Fruit fly (Drosophila melanogaster) whole organism, embryonic: ENCODE measurements around the gene CG10470.

Source experiments
- ATbp ChIP-seq: fragments of 200-800 bp; sonication (Bioruptor generic); optimal IDR thresholded peaks from 2 replicates; lab custom pipeline; 2017; ENCODE audit warnings: missing biosample characterization, mild to moderate bottlenecking, missing genetic modification characterization, missing genetic modification reagents
- CG10543 ChIP-seq: fragments of 200-800 bp; sonication (Bioruptor generic); optimal IDR thresholded peaks from 3 replicates; lab custom pipeline; 2017; ENCODE audit warnings: missing biosample characterization, mild to moderate bottlenecking, missing genetic modification characterization, moderate library complexity
- CG10979 ChIP-seq: fragments of 200-800 bp; sonication (Bioruptor generic); optimal IDR thresholded peaks from 2 replicates; lab custom pipeline; 2018; ENCODE audit warnings: missing biosample characterization, mild to moderate bottlenecking, missing genetic modification characterization, moderate library complexity
- CG11247 ChIP-seq: fragments of 200-800 bp; sonication (Bioruptor generic); IDR thresholded peaks from 2 replicates; pipeline ENCODE4 v1.3.6; 2022; ENCODE audit warnings: missing biosample characterization, missing genetic modification characterization
- CG11456 ChIP-seq: fragments of 200-800 bp; sonication (Bioruptor generic); IDR thresholded peaks from 3 replicates; pipeline ENCODE4 v1.3.6; 2022; ENCODE audit warnings: missing biosample characterization, missing genetic modification characterization
- CG12104 ChIP-seq: fragments of 200-800 bp; sonication (Bioruptor generic); optimal IDR thresholded peaks from 3 replicates; lab custom pipeline; 2016; ENCODE audit warnings: missing biosample characterization, missing genetic modification characterization
- CG13287 ChIP-seq: fragments of 200-800 bp; sonication (Bioruptor generic); IDR thresholded peaks from 2 replicates; pipeline ENCODE4 v1.3.6; 2022; ENCODE audit warnings: missing biosample characterization, missing genetic modification characterization; ENCODE audit not compliant: partially characterized antibody
- CG14014 ChIP-seq: fragments of 200-800 bp; sonication (Bioruptor generic); IDR thresholded peaks from 2 replicates; pipeline ENCODE4 v1.3.6; 2022; ENCODE audit warnings: missing biosample characterization, missing genetic modification characterization
- CG14441 ChIP-seq: fragments of 200-800 bp; sonication (Bioruptor generic); IDR thresholded peaks from 2 replicates; pipeline ENCODE4 v1.3.6; 2022; ENCODE audit warnings: missing biosample characterization, missing genetic modification characterization
- CG1603 ChIP-seq: fragments of 200-800 bp; sonication (Bioruptor generic); optimal IDR thresholded peaks from 2 replicates; lab custom pipeline; 2019; ENCODE audit warnings: missing biosample characterization, mild to moderate bottlenecking, missing genetic modification characterization, moderate library complexity
- CG16813 ChIP-seq: fragments of 200-800 bp; sonication (Bioruptor generic); IDR thresholded peaks from 3 replicates; pipeline ENCODE4 v1.3.6; 2022; ENCODE audit warnings: missing biosample characterization, missing genetic modification characterization; ENCODE audit not compliant: partially characterized antibody
- CG30431 ChIP-seq: fragments of 200-800 bp; sonication (Bioruptor generic); optimal IDR thresholded peaks from 2 replicates; lab custom pipeline; 2017; ENCODE audit warnings: missing biosample characterization, missing genetic modification characterization
- CG6272 ChIP-seq: fragments of 200-800 bp; sonication (Bioruptor generic); IDR thresholded peaks from 2 replicates; pipeline ENCODE4 v1.3.6; 2022; ENCODE audit warnings: missing biosample characterization, missing genetic modification characterization
- CG7745 ChIP-seq: fragments of 200-800 bp; sonication (Bioruptor generic); optimal IDR thresholded peaks from 2 replicates; lab custom pipeline; 2018; ENCODE audit warnings: missing biosample characterization, mild to moderate bottlenecking, missing genetic modification characterization, moderate library complexity
- CG7987 ChIP-seq: fragments of 200-800 bp; sonication (Bioruptor generic); optimal IDR thresholded peaks from 2 replicates; lab custom pipeline; 2018; ENCODE audit warnings: missing biosample characterization, mild to moderate bottlenecking, missing genetic modification characterization, moderate library complexity
- CG9876 ChIP-seq: fragments of 200-800 bp; sonication (Bioruptor generic); optimal IDR thresholded peaks from 2 replicates; lab custom pipeline; 2016; ENCODE audit warnings: missing biosample characterization, missing genetic modification characterization
- Camta ChIP-seq: fragments of 200-800 bp; sonication (Bioruptor generic); optimal IDR thresholded peaks from 2 replicates; lab custom pipeline; 2016; ENCODE audit warnings: missing biosample characterization, missing genetic modification characterization
- Doc3 ChIP-seq: fragments of 200-800 bp; sonication (Bioruptor generic); IDR thresholded peaks from 3 replicates; pipeline ENCODE4 v1.3.6; 2022; ENCODE audit warnings: missing biosample characterization, missing genetic modification characterization; ENCODE audit not compliant: partially characterized antibody
- Fer1 ChIP-seq: fragments of 200-800 bp; sonication (Bioruptor generic); optimal IDR thresholded peaks from 2 replicates; lab custom pipeline; 2017; ENCODE audit warnings: missing biosample characterization, mild to moderate bottlenecking, missing genetic modification characterization
- H2.0 ChIP-seq: fragments of 200-800 bp; sonication (Bioruptor generic); IDR thresholded peaks from 2 replicates; pipeline ENCODE4 v1.3.6; 2022; ENCODE audit warnings: missing biosample characterization, missing genetic modification characterization
- HLHmδ ChIP-seq: fragments of 200-800 bp; sonication (Bioruptor generic); optimal IDR thresholded peaks from 2 replicates; lab custom pipeline; 2018; ENCODE audit warnings: missing biosample characterization, mild to moderate bottlenecking, missing genetic modification characterization, moderate library complexity
- Hey ChIP-seq: fragments of 200-800 bp; sonication (Bioruptor generic); optimal IDR thresholded peaks from 3 replicates; lab custom pipeline; 2018; ENCODE audit warnings: missing biosample characterization, mild to moderate bottlenecking, missing genetic modification characterization
- Lhr ChIP-seq: fragments of 200-800 bp; sonication (Bioruptor generic); optimal IDR thresholded peaks from 3 replicates; lab custom pipeline; 2017; ENCODE audit warnings: mild to moderate bottlenecking, missing biosample characterization, missing genetic modification reagents, missing genetic modification characterization
- Max ChIP-seq: fragments of 200-800 bp; sonication (Bioruptor generic); optimal IDR thresholded peaks from 2 replicates; lab custom pipeline; 2016; ENCODE audit warnings: missing biosample characterization, mild to moderate bottlenecking, missing genetic modification characterization
- Mes4 ChIP-seq: fragments of 200-800 bp; sonication (Bioruptor generic); optimal IDR thresholded peaks from 2 replicates; lab custom pipeline; 2016; ENCODE audit warnings: missing biosample characterization, missing genetic modification characterization
- NK7.1 ChIP-seq: fragments of 200-800 bp; sonication (Bioruptor generic); optimal IDR thresholded peaks from 3 replicates; lab custom pipeline; 2016; ENCODE audit warnings: missing biosample characterization, missing genetic modification characterization
- Oli ChIP-seq: fragments of 200-800 bp; sonication (Bioruptor generic); optimal IDR thresholded peaks from 2 replicates; lab custom pipeline; 2018; ENCODE audit warnings: missing biosample characterization, mild to moderate bottlenecking, missing genetic modification characterization, moderate library complexity
- PHDP ChIP-seq: fragments of 200-800 bp; sonication (Bioruptor generic); optimal IDR thresholded peaks from 3 replicates; lab custom pipeline; 2018; ENCODE audit warnings: missing biosample characterization, mild to moderate bottlenecking, missing genetic modification characterization, moderate library complexity
- Ravus ChIP-seq: fragments of 200-800 bp; sonication (Bioruptor generic); IDR thresholded peaks from 2 replicates; pipeline ENCODE4 v1.3.6; 2022; ENCODE audit warnings: missing biosample characterization, missing genetic modification characterization
- Sin3A ChIP-seq: fragments of >200 bp; optimal IDR thresholded peaks from 2 replicates; lab custom pipeline; 2018
- Six4 ChIP-seq: fragments of 200-800 bp; sonication (Bioruptor generic); optimal IDR thresholded peaks from 2 replicates; lab custom pipeline; 2016; ENCODE audit warnings: missing biosample characterization, missing genetic modification characterization
- TFAM ChIP-seq: fragments of 200-800 bp; sonication (Bioruptor generic); optimal IDR thresholded peaks from 2 replicates; lab custom pipeline; 2017; ENCODE audit warnings: missing biosample characterization, missing genetic modification characterization, inconsistent platforms
- ap ChIP-seq: fragments of 200-800 bp; sonication (Bioruptor generic); IDR thresholded peaks from 2 replicates; pipeline ENCODE4 v1.3.6; 2022; ENCODE audit warnings: missing biosample characterization, missing genetic modification characterization
- chif ChIP-seq, 2 experiments: fragments of 200-800 bp; sonication (Bioruptor generic); optimal IDR thresholded peaks; 3 replicates each; lab custom pipeline; 2016; ENCODE audit warnings: missing biosample characterization in 2 of 2, missing genetic modification characterization in 2 of 2
- ewg ChIP-seq: fragments of 200-800 bp; sonication (Bioruptor generic); optimal IDR thresholded peaks from 3 replicates; lab custom pipeline; 2017; ENCODE audit warnings: mild to moderate bottlenecking, missing biosample characterization, missing genetic modification reagents, missing genetic modification characterization
- fd64A ChIP-seq: fragments of 200-800 bp; sonication (Bioruptor generic); optimal IDR thresholded peaks from 3 replicates; lab custom pipeline; 2018; ENCODE audit warnings: missing biosample characterization, mild to moderate bottlenecking, missing genetic modification characterization
- fu2 ChIP-seq: fragments of 200-800 bp; sonication (Bioruptor generic); optimal IDR thresholded peaks from 2 replicates; lab custom pipeline; 2016; ENCODE audit warnings: missing biosample characterization, missing genetic modification characterization
- gem ChIP-seq: fragments of 200-800 bp; sonication (Bioruptor generic); optimal IDR thresholded peaks from 2 replicates; lab custom pipeline; 2019; ENCODE audit warnings: missing biosample characterization, mild to moderate bottlenecking, missing genetic modification characterization, moderate library complexity
- grau ChIP-seq: fragments of 200-800 bp; optimal IDR thresholded peaks from 3 replicates; lab custom pipeline; 2019; ENCODE audit warnings: missing biosample characterization, mild to moderate bottlenecking, missing genetic modification characterization, moderate library complexity
- gt ChIP-seq: fragments of 200-800 bp; sonication (Bioruptor generic); IDR thresholded peaks from 2 replicates; pipeline ENCODE4 v1.3.6; 2022; ENCODE audit warnings: missing biosample characterization, missing genetic modification characterization
- kah ChIP-seq: fragments of 200-800 bp; sonication (Bioruptor generic); optimal IDR thresholded peaks from 2 replicates; lab custom pipeline; 2018; ENCODE audit warnings: missing biosample characterization, mild to moderate bottlenecking, missing genetic modification characterization
- nom ChIP-seq: fragments of 200-800 bp; sonication (Bioruptor generic); optimal IDR thresholded peaks from 2 replicates; lab custom pipeline; 2017; ENCODE audit warnings: missing biosample characterization, missing genetic modification characterization, mild to moderate bottlenecking, moderate library complexity, missing genetic modification reagents
- pfk ChIP-seq: fragments of 200-800 bp; sonication (Bioruptor generic); optimal IDR thresholded peaks from 2 replicates; lab custom pipeline; 2018; ENCODE audit warnings: missing biosample characterization, mild to moderate bottlenecking, missing genetic modification characterization, moderate library complexity
- psq ChIP-seq: fragments of 200-800 bp; sonication (Bioruptor generic); optimal IDR thresholded peaks from 2 replicates; lab custom pipeline; 2017; ENCODE audit warnings: missing biosample characterization, missing genetic modification characterization
- seq ChIP-seq: fragments of 200-800 bp; sonication (Bioruptor generic); IDR thresholded peaks from 2 replicates; pipeline ENCODE4 v1.3.6; 2022; ENCODE audit warnings: missing biosample characterization, missing genetic modification characterization
- shn ChIP-seq: fragments of 200-800 bp; sonication (Bioruptor generic); optimal IDR thresholded peaks from 3 replicates; lab custom pipeline; 2016; ENCODE audit warnings: missing biosample characterization, missing genetic modification characterization
- sob ChIP-seq: fragments of 200-800 bp; sonication (Bioruptor generic); IDR thresholded peaks from 2 replicates; pipeline ENCODE4 v1.3.6; 2022; ENCODE audit warnings: missing biosample characterization, missing genetic modification characterization
- stc ChIP-seq: fragments of 200-800 bp; sonication (Bioruptor generic); IDR thresholded peaks from 2 replicates; pipeline ENCODE4 v1.3.6; 2022; ENCODE audit warnings: missing biosample characterization, missing genetic modification characterization
- tna ChIP-seq: fragments of 200-800 bp; sonication (Bioruptor generic); IDR thresholded peaks from 2 replicates; pipeline ENCODE4 v1.3.6; 2022; ENCODE audit warnings: missing biosample characterization, missing genetic modification characterization; ENCODE audit not compliant: partially characterized antibody
- ttk ChIP-seq: fragments of 200-800 bp; sonication (Bioruptor generic); IDR thresholded peaks from 2 replicates; pipeline ENCODE4 v2.1.2; 2022; ENCODE audit warnings: missing biosample characterization, missing genetic modification characterization
- wor ChIP-seq: fragments of 200-800 bp; sonication (Bioruptor generic); IDR thresholded peaks from 2 replicates; pipeline ENCODE4 v1.3.6; 2022; ENCODE audit warnings: missing biosample characterization, missing genetic modification characterization

The CG10470 gene

DNA sequence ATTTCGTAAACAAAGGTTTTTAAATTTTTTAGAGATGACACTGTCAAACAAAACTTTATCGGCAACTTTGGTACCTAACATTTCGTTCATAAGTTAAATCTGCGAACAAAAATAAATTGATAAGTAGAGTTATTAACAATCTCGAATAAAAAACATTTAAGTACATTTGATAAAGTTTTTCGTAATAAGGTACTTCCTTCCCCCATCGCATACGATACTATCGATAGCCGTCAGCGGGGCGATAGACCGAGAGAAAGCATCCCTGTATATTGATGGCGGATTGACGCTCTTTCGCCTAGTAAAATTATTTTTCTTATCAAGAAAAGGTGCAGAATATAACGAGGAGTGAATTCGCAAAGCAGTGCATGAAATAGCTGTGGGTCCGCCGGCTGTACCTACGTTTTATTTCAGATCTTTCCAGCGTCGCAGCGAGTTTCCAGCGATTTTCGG, 3.7 kb upstream of the CG10470 start, which contains the start of the genes Ttc19 and Acn (continued):
- peak; percentile 95 for TF ChIP-seq CG13287 (GFP tag; lab: Robert Waterston, UW)
- TF ChIP-seq NK7.1 (GFP tag; lab: Kevin White, UChicago), result peak; percentile 68
- peak; percentile 78 for TF ChIP-seq CG14014 (GFP tag; lab: Robert Waterston, UW)
- peak; percentile 77 for TF ChIP-seq PHDP
- peak; percentile 89 for TF ChIP-seq tna (GFP tag; lab: Robert Waterston, UW)
- no peak for TF ChIP-seq HLHmδ (GFP tag; lab: Kevin White, UChicago)
- peak; percentile 84 for TF ChIP-seq H2.0
- peak; percentile 32 for TF ChIP-seq TFAM (GFP tag; lab: Kevin White, UChicago)
- TF ChIP-seq grau (tag; lab: Kevin White, UChicago), result peak; percentile 78
- TF ChIP-seq CG30431 (GFP tag; lab: Kevin White, UChicago), result peak; percentile 37
- TF ChIP-seq Ravus (GFP tag; lab: Robert Waterston, UW), result peak; percentile 18; the same call in 1 of the 2 replicates
- TF ChIP-seq CG7987 (GFP tag; lab: Kevin White, UChicago), result peak; percentile 53
- TF ChIP-seq Sin3A (lab: Kevin White, UChicago), result peak; percentile 64
- peak; percentile 35 for TF ChIP-seq nom (GFP tag; lab: Kevin White, UChicago)
- TF ChIP-seq ATbp (GFP tag; lab: Kevin White, UChicago), result no peak
- peak; percentile 88 for TF ChIP-seq CG10543 (GFP tag; lab: Kevin White, UChicago)
- peak; percentile 83 for TF ChIP-seq CG9876 (GFP tag; lab: Kevin White, UChicago)
- TF ChIP-seq ap (GFP tag; lab: Robert Waterston, UW), result peak; percentile 68
- TF ChIP-seq ttk (GFP tag; lab: Robert Waterston, UW), result peak; percentile 67
- peak; percentile 98 for TF ChIP-seq CG16813 (GFP tag; lab: Robert Waterston, UW)
- TF ChIP-seq fd64A (GFP tag; lab: Kevin White, UChicago), result no peak
- TF ChIP-seq CG12104 (GFP tag; lab: Kevin White, UChicago), result peak; percentile 71
- TF ChIP-seq ewg, result peak; percentile 66
- peak; percentile 68 for TF ChIP-seq psq (GFP tag; lab: Kevin White, UChicago)
- peak; percentile 90 for TF ChIP-seq fu2 (GFP tag; lab: Kevin White, UChicago)
- peak; percentile 85 for TF ChIP-seq CG11456
- TF ChIP-seq Oli (tag; lab: Kevin White, UChicago), result peak; percentile 66
- TF ChIP-seq CG10979 (tag; lab: Kevin White, UChicago), result peak; percentile 77
- TF ChIP-seq shn (GFP tag; lab: Kevin White, UChicago), result peak; percentile 90
- TF ChIP-seq CG14441 (GFP tag; lab: Robert Waterston, UW), result peak; percentile 82
- TF ChIP-seq wor (GFP tag; lab: Robert Waterston, UW), result peak; percentile 65
- TF ChIP-seq chif (GFP tag; optimal IDR thresholded peaks at IDR 0.05; lab: Kevin White, UChicago), result peak; percentile 86
- no peak for TF ChIP-seq pfk (GFP tag; lab: Kevin White, UChicago)
- peak; percentile 78 for TF ChIP-seq Max (GFP tag; lab: Kevin White, UChicago)
- TF ChIP-seq Camta, result peak; percentile 89
- peak; percentile 88 for TF ChIP-seq gem (tag; lab: Kevin White, UChicago)
- peak; percentile 73 for TF ChIP-seq seq (GFP tag; lab: Robert Waterston, UW)
- TF ChIP-seq CG7745 (tag; lab: Kevin White, UChicago), result no peak
- TF ChIP-seq CG6272 (GFP tag; lab: Robert Waterston, UW), result peak; percentile 85
- peak; percentile 77 for TF ChIP-seq stc (GFP tag; lab: Robert Waterston, UW)
- peak; percentile 86 for TF ChIP-seq CG1603
- peak; percentile 95 for TF ChIP-seq Doc3 (GFP tag; lab: Robert Waterston, UW)
- peak; percentile 91 for TF ChIP-seq sob (GFP tag; lab: Robert Waterston, UW)
- TF ChIP-seq Lhr (GFP tag; lab: Kevin White, UChicago), result peak; percentile 51
- peak; percentile 29 for TF ChIP-seq kah (GFP tag; lab: Kevin White, UChicago)
- TF ChIP-seq gt (GFP tag; lab: Robert Waterston, UW), result 0 out of 2 replicates have a peak, but pooled peaks have one; percentile 40
- peak; percentile 74 for TF ChIP-seq Six4 (GFP tag; lab: Kevin White, UChicago)
- peak; percentile 85 for TF ChIP-seq CG11247 (GFP tag; lab: Robert Waterston, UW)
- TF ChIP-seq Hey, result no peak
- TF ChIP-seq Fer1 (GFP tag; lab: Kevin White, UChicago), result peak; percentile 75
- peak; percentile 76 for TF ChIP-seq Mes4 (GFP tag; lab: Kevin White, UChicago)
